Fruit fly (Drosophila melanogaster) whole organism, embryonic: Measurements from ENCODE around the gene wdb.

Experiments used
- CG11085 ChIP-seq: fragments of 200-800 bp; sonication (Bioruptor generic); IDR thresholded peaks from 2 replicates; pipeline ENCODE4 v1.3.6; 2022; ENCODE audit warnings: missing biosample characterization, missing genetic modification characterization
- CG11696 ChIP-seq: fragments of 200-800 bp; sonication (Bioruptor generic); IDR thresholded peaks from 2 replicates; pipeline ENCODE4 v1.3.6; 2022; ENCODE audit warnings: missing biosample characterization, missing genetic modification characterization
- CG12219 ChIP-seq: fragments of 200-800 bp; sonication (Bioruptor generic); optimal IDR thresholded peaks from 3 replicates; lab custom pipeline; 2018; ENCODE audit warnings: missing biosample characterization, mild to moderate bottlenecking, missing genetic modification characterization
- CG14441 ChIP-seq: fragments of 200-800 bp; sonication (Bioruptor generic); IDR thresholded peaks from 2 replicates; pipeline ENCODE4 v1.3.6; 2022; ENCODE audit warnings: missing biosample characterization, missing genetic modification characterization
- CG14667 ChIP-seq: fragments of 200-800 bp; sonication (Bioruptor generic); IDR thresholded peaks from 2 replicates; pipeline ENCODE4 v1.3.6; 2022; ENCODE audit warnings: missing biosample characterization, missing genetic modification characterization
- CG15011 ChIP-seq: fragments of 200-800 bp; sonication (Bioruptor generic); optimal IDR thresholded peaks from 3 replicates; lab custom pipeline; 2018; ENCODE audit warnings: missing biosample characterization, mild to moderate bottlenecking, missing genetic modification characterization
- CG15073 ChIP-seq: fragments of 200-800 bp; sonication (Bioruptor generic); optimal IDR thresholded peaks from 2 replicates; lab custom pipeline; 2016; ENCODE audit warnings: missing biosample characterization, missing genetic modification characterization
- CG17361 ChIP-seq: fragments of 200-800 bp; sonication (Bioruptor generic); IDR thresholded peaks from 3 replicates; pipeline ENCODE4 v1.3.6; 2022; ENCODE audit warnings: missing biosample characterization, missing genetic modification characterization
- CG17568 ChIP-seq: fragments of 200-800 bp; sonication (Bioruptor generic); optimal IDR thresholded peaks from 2 replicates; lab custom pipeline; 2018; ENCODE audit warnings: missing biosample characterization, mild to moderate bottlenecking, missing genetic modification characterization, moderate library complexity
- CG18262 ChIP-seq: fragments of 200-800 bp; optimal IDR thresholded peaks from 3 replicates; lab custom pipeline; 2019; ENCODE audit warnings: missing biosample characterization, mild to moderate bottlenecking, missing genetic modification characterization, moderate library complexity
- CG2120 ChIP-seq: fragments of 200-800 bp; sonication (Bioruptor generic); optimal IDR thresholded peaks from 3 replicates; lab custom pipeline; 2016; ENCODE audit warnings: missing biosample characterization, missing genetic modification characterization
- CG2202 ChIP-seq: fragments of 200-800 bp; sonication (Bioruptor generic); optimal IDR thresholded peaks from 2 replicates; lab custom pipeline; 2018; ENCODE audit warnings: missing biosample characterization, mild to moderate bottlenecking, missing genetic modification characterization
- CG4707 ChIP-seq: fragments of 200-800 bp; sonication (Bioruptor generic); optimal IDR thresholded peaks from 2 replicates; lab custom pipeline; 2018; ENCODE audit warnings: missing biosample characterization, mild to moderate bottlenecking, missing genetic modification characterization, moderate library complexity
- CG6254 ChIP-seq: fragments of 200-800 bp; sonication (Bioruptor generic); optimal IDR thresholded peaks from 3 replicates; lab custom pipeline; 2017; ENCODE audit warnings: mild to moderate bottlenecking, missing biosample characterization, missing genetic modification reagents, missing genetic modification characterization
- CG7271 ChIP-seq: fragments of 200-800 bp; sonication (Bioruptor generic); optimal IDR thresholded peaks from 2 replicates; lab custom pipeline; 2018; ENCODE audit warnings: missing biosample characterization, mild to moderate bottlenecking, missing genetic modification characterization, moderate library complexity
- CG8924 ChIP-seq: fragments of 200-800 bp; optimal IDR thresholded peaks from 3 replicates; lab custom pipeline; 2019; ENCODE audit warnings: missing biosample characterization, mild to moderate bottlenecking, missing genetic modification characterization, moderate library complexity
- CG9437 ChIP-seq: fragments of 200-800 bp; sonication (Bioruptor generic); optimal IDR thresholded peaks from 2 replicates; lab custom pipeline; 2018; ENCODE audit warnings: missing biosample characterization, mild to moderate bottlenecking, missing genetic modification characterization
- CTCF ChIP-seq: fragments of 200-800 bp; sonication (Bioruptor generic); optimal IDR thresholded peaks from 2 replicates; lab custom pipeline; 2017; ENCODE audit warnings: missing biosample characterization, mild to moderate bottlenecking, missing genetic modification characterization, moderate library complexity
- D19B ChIP-seq: fragments of 200-800 bp; sonication (Bioruptor generic); optimal IDR thresholded peaks from 2 replicates; lab custom pipeline; 2017; ENCODE audit warnings: missing biosample characterization, mild to moderate bottlenecking, missing genetic modification characterization
- Dll ChIP-seq: fragments of 200-800 bp; sonication (Bioruptor generic); IDR thresholded peaks from 4 replicates; pipeline ENCODE4 v1.3.6; 2022; ENCODE audit warnings: missing biosample characterization, missing genetic modification characterization; ENCODE audit not compliant: partially characterized antibody
- Ets97D ChIP-seq: fragments of 200-800 bp; sonication (Bioruptor generic); optimal IDR thresholded peaks from 3 replicates; lab custom pipeline; 2016; ENCODE audit warnings: missing biosample characterization, missing genetic modification characterization
- Fer2 ChIP-seq: fragments of 200-800 bp; sonication (Bioruptor generic); optimal IDR thresholded peaks from 2 replicates; lab custom pipeline; 2018; ENCODE audit warnings: missing biosample characterization, mild to moderate bottlenecking, missing genetic modification characterization, moderate library complexity
- HLH54F ChIP-seq: fragments of 200-800 bp; sonication (Bioruptor generic); optimal IDR thresholded peaks from 3 replicates; lab custom pipeline; 2016; ENCODE audit warnings: missing biosample characterization, missing genetic modification characterization
- Hsf ChIP-seq: fragments of 200-800 bp; sonication (Bioruptor generic); optimal IDR thresholded peaks from 3 replicates; lab custom pipeline; 2016; ENCODE audit warnings: missing biosample characterization, missing genetic modification characterization
- Mad ChIP-seq: fragments of 200-800 bp; sonication (Bioruptor generic); optimal IDR thresholded peaks from 2 replicates; lab custom pipeline; 2016; ENCODE audit warnings: missing biosample characterization, missing genetic modification characterization
- Nf-YA ChIP-seq: fragments of 200-800 bp; sonication (Bioruptor generic); IDR thresholded peaks from 2 replicates; pipeline ENCODE4 v1.3.6; 2022; ENCODE audit warnings: missing biosample characterization, missing genetic modification characterization
- Sin3A ChIP-seq: fragments of >200 bp; optimal IDR thresholded peaks from 2 replicates; lab custom pipeline; 2018
- Trl ChIP-seq, 3 experiments: fragments of >200 bp in 2 of 3; fragments of 200-800 bp in 1 of 3; sonication (Bioruptor generic) in 1 of 3; optimal IDR thresholded peaks; 2 replicates in 1 of 3; 3 replicates in 2 of 3; lab custom pipeline; 2016 to 2017; ENCODE audit warnings: missing biosample characterization in 1 of 3, missing genetic modification characterization in 1 of 3
- amos ChIP-seq: fragments of 200-800 bp; sonication (Bioruptor generic); IDR thresholded peaks from 2 replicates; pipeline ENCODE4 v1.3.6; 2022; ENCODE audit warnings: missing biosample characterization, missing genetic modification characterization; ENCODE audit not compliant: partially characterized antibody
- ase ChIP-seq: fragments of 200-800 bp; sonication (Bioruptor generic); IDR thresholded peaks from 3 replicates; pipeline ENCODE4 v1.3.6; 2022; ENCODE audit warnings: missing biosample characterization, missing genetic modification characterization
- bsh ChIP-seq, 2 experiments: fragments of 200-800 bp; sonication (Bioruptor generic); optimal IDR thresholded peaks; 2 replicates each; lab custom pipeline; 2017 to 2018; ENCODE audit warnings: mild to moderate bottlenecking in 2 of 2, missing biosample characterization in 2 of 2, missing genetic modification characterization in 2 of 2, moderate library complexity in 1 of 2
- cg ChIP-seq: fragments of 200-800 bp; sonication (Bioruptor generic); optimal IDR thresholded peaks from 3 replicates; lab custom pipeline; 2019; ENCODE audit warnings: missing biosample characterization, mild to moderate bottlenecking, missing genetic modification characterization, moderate library complexity
- chinmo ChIP-seq: fragments of 200-800 bp; sonication (Bioruptor generic); IDR thresholded peaks from 4 replicates; pipeline ENCODE4 v1.3.6; 2022; ENCODE audit warnings: missing biosample characterization, missing genetic modification characterization; ENCODE audit not compliant: partially characterized antibody
- ci ChIP-seq: fragments of 200-800 bp; sonication (Bioruptor generic); IDR thresholded peaks from 3 replicates; pipeline ENCODE4 v1.3.6; 2022; ENCODE audit warnings: missing biosample characterization, missing genetic modification characterization
- croc ChIP-seq: fragments of 200-800 bp; sonication (Bioruptor generic); conservative IDR thresholded peaks from 3 replicates; pipeline ENCODE4 v1.3.6; 2022; ENCODE audit warnings: missing biosample characterization, missing genetic modification characterization
- eyg ChIP-seq: fragments of 200-800 bp; sonication (Bioruptor generic); optimal IDR thresholded peaks from 3 replicates; lab custom pipeline; 2016; ENCODE audit warnings: missing biosample characterization, missing genetic modification characterization
- gcm2 ChIP-seq: fragments of 200-800 bp; sonication (Bioruptor generic); optimal IDR thresholded peaks from 2 replicates; lab custom pipeline; 2016; ENCODE audit warnings: missing biosample characterization, missing genetic modification characterization
- grn ChIP-seq: fragments of 200-800 bp; sonication (Bioruptor generic); optimal IDR thresholded peaks from 3 replicates; lab custom pipeline; 2017; ENCODE audit warnings: missing biosample characterization, missing genetic modification characterization
- gsb-n ChIP-seq: fragments of 200-800 bp; sonication (Bioruptor generic); optimal IDR thresholded peaks from 3 replicates; lab custom pipeline; 2018; ENCODE audit warnings: missing biosample characterization, mild to moderate bottlenecking, missing genetic modification characterization
- hkb ChIP-seq, 2 experiments: fragments of 200-800 bp in 1 of 2; fragments of >200 bp in 1 of 2; sonication (Bioruptor generic) in 1 of 2; IDR thresholded peaks in 1 of 2; optimal IDR thresholded peaks in 1 of 2; 2 replicates each; pipeline versions ENCODE4 v1.3.6 to Lab custom; 2017 to 2022; ENCODE audit warnings: missing biosample characterization in 1 of 2, missing genetic modification characterization in 1 of 2
- lab ChIP-seq: fragments of 200-800 bp; sonication (Bioruptor generic); optimal IDR thresholded peaks from 3 replicates; lab custom pipeline; 2017; ENCODE audit warnings: missing biosample characterization, missing genetic modification characterization, mild to moderate bottlenecking, moderate library complexity, missing genetic modification reagents
- lmd ChIP-seq: fragments of 200-800 bp; sonication (Bioruptor generic); IDR thresholded peaks from 2 replicates; pipeline ENCODE4 v1.3.6; 2022; ENCODE audit warnings: missing biosample characterization, missing genetic modification characterization
- mam ChIP-seq: fragments of 200-800 bp; sonication (Bioruptor generic); optimal IDR thresholded peaks from 3 replicates; lab custom pipeline; 2016; ENCODE audit warnings: missing biosample characterization, missing genetic modification characterization
- nau ChIP-seq: fragments of 200-800 bp; sonication (Bioruptor generic); optimal IDR thresholded peaks from 3 replicates; lab custom pipeline; 2017; ENCODE audit warnings: missing biosample characterization, mild to moderate bottlenecking, missing genetic modification characterization, missing genetic modification reagents
- odd ChIP-seq: fragments of 200-800 bp; sonication (Bioruptor generic); optimal IDR thresholded peaks from 2 replicates; lab custom pipeline; 2017; ENCODE audit warnings: missing biosample characterization, mild to moderate bottlenecking, missing genetic modification characterization
- stc ChIP-seq: fragments of 200-800 bp; sonication (Bioruptor generic); IDR thresholded peaks from 2 replicates; pipeline ENCODE4 v1.3.6; 2022; ENCODE audit warnings: missing biosample characterization, missing genetic modification characterization
- tup ChIP-seq: fragments of 200-800 bp; sonication (Bioruptor generic); optimal IDR thresholded peaks from 2 replicates; lab custom pipeline; 2016; ENCODE audit warnings: missing biosample characterization, mild to moderate bottlenecking, missing genetic modification characterization, moderate library complexity
- vnd ChIP-seq: fragments of 200-800 bp; sonication (Bioruptor generic); IDR thresholded peaks from 3 replicates; pipeline ENCODE4 v1.3.6; 2022; ENCODE audit warnings: missing biosample characterization, missing genetic modification characterization; ENCODE audit not compliant: partially characterized antibody
- zfh1 ChIP-seq: fragments of 200-800 bp; sonication (Bioruptor generic); IDR thresholded peaks from 3 replicates; pipeline ENCODE4 v1.3.6; 2022; ENCODE audit warnings: missing biosample characterization, missing genetic modification characterization
- zfh2 ChIP-seq: fragments of 200-800 bp; sonication (Bioruptor generic); optimal IDR thresholded peaks from 2 replicates; lab custom pipeline; 2016; ENCODE audit warnings: missing biosample characterization, missing genetic modification characterization

Gene wdb

DNA sequence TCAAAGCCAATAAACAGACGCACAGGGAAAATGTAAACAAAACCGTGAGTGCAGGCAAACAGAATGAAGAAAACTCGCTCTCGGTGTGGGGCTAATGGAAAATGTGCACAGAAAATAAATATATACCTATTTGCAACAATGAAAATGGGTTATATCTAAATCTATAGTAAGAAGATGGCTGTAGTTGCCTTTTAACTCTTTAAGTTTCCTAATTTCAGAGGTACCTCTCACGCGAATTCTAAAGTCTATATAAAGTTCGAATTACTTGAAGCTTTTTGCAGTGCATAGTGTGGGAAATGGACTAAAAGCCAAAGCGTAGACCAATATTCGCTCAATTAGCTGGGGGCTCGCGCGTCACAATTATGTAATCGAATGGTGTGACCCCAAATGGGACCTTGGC is 27.1 kb downstream of the wdb start (continued):
- TF ChIP-seq CG8924 (tag; lab: Kevin White, UChicago): peak; percentile 83
- peak; percentile 82 for TF ChIP-seq stc (GFP tag; lab: Robert Waterston, UW)
- TF ChIP-seq CG2202 (tag; lab: Kevin White, UChicago): peak; percentile 62
- peak; percentile 84 for TF ChIP-seq lmd (GFP tag; lab: Robert Waterston, UW)
- TF ChIP-seq CG18262 (tag; lab: Kevin White, UChicago): peak; percentile 89
- TF ChIP-seq nau (GFP tag; lab: Kevin White, UChicago): peak; percentile 79
- peak; percentile 85 for TF ChIP-seq lab
- no peak for TF ChIP-seq CG15073 (GFP tag; lab: Kevin White, UChicago)
- peak; percentile 51 for TF ChIP-seq eyg (GFP tag; lab: Kevin White, UChicago)
- TF ChIP-seq gsb-n (tag; lab: Kevin White, UChicago): peak; percentile 79
- TF ChIP-seq HLH54F: peak; percentile 55
- peak; percentile 61 for TF ChIP-seq CG9437
- TF ChIP-seq cg (GFP tag; lab: Kevin White, UChicago): no peak
- peak; percentile 43 for TF ChIP-seq Mad (GFP tag; lab: Kevin White, UChicago)
- TF ChIP-seq ase (GFP tag; lab: Robert Waterston, UW): peak; percentile 73
- TF ChIP-seq grn (GFP tag; lab: Kevin White, UChicago): no peak
- TF ChIP-seq CTCF (GFP tag; lab: Kevin White, UChicago): peak; percentile 8
- peak; percentile 53 for TF ChIP-seq mam
- peak; percentile 68 for TF ChIP-seq CG2120
- TF ChIP-seq CG7271 (tag; lab: Kevin White, UChicago): peak; percentile 14
- peak; percentile 43 for TF ChIP-seq D19B (GFP tag; lab: Kevin White, UChicago)
- peak; percentile 37 for TF ChIP-seq Fer2 (tag; lab: Kevin White, UChicago)
- no peak for TF ChIP-seq amos (GFP tag; lab: Robert Waterston, UW)
- peak; percentile 1 for TF ChIP-seq Ets97D
- peak; percentile 48 for TF ChIP-seq gcm2 (GFP tag; lab: Kevin White, UChicago)
- TF ChIP-seq zfh1 (GFP tag; lab: Robert Waterston, UW): peak; percentile 83
- peak; percentile 59 for TF ChIP-seq tup (GFP tag; lab: Kevin White, UChicago)
- peak; percentile 69 to 90 for TF ChIP-seq bsh (GFP tag; optimal IDR thresholded peaks at IDR 0.05; lab: Kevin White, UChicago)
- no peak for TF ChIP-seq hkb (optimal IDR thresholded peaks at IDR 0.05; lab: Kevin White, UChicago)
- TF ChIP-seq hkb (GFP tag; IDR thresholded peaks at IDR 0.05; lab: Robert Waterston, UW): peak; percentile 78
- peak; percentile 76 for TF ChIP-seq CG14441 (GFP tag; lab: Robert Waterston, UW)
- TF ChIP-seq CG15011 (GFP tag; lab: Kevin White, UChicago): peak; percentile 55
- TF ChIP-seq chinmo (GFP tag; lab: Robert Waterston, UW): 0 out of 4 replicates have a peak, but pooled peaks have one; percentile 59
- TF ChIP-seq Nf-YA (GFP tag; lab: Robert Waterston, UW): peak; percentile 59; the same call in 1 of the 2 replicates
- TF ChIP-seq CG17568 (GFP tag; lab: Kevin White, UChicago): peak; percentile 71
- peak; percentile 43 for TF ChIP-seq CG11085 (GFP tag; lab: Robert Waterston, UW)
- TF ChIP-seq Dll: no peak
- TF ChIP-seq odd (GFP tag; lab: Kevin White, UChicago): peak; percentile 66
- 0 out of 2 replicates have a peak, but pooled peaks have one; percentile 40 for TF ChIP-seq CG11696 (GFP tag; lab: Robert Waterston, UW)
- TF ChIP-seq Hsf (GFP tag; lab: Kevin White, UChicago): peak; percentile 79
- TF ChIP-seq Sin3A: no peak
- peak; percentile 81 for TF ChIP-seq CG17361
- TF ChIP-seq croc (GFP tag; lab: Robert Waterston, UW): peak; percentile 74
- TF ChIP-seq CG14667 (GFP tag; lab: Robert Waterston, UW): peak; percentile 73
- TF ChIP-seq CG12219 (GFP tag; lab: Kevin White, UChicago): peak; percentile 80
- TF ChIP-seq CG4707: peak; percentile 71
- TF ChIP-seq CG6254 (GFP tag; lab: Kevin White, UChicago): peak; percentile 78
- TF ChIP-seq zfh2 (GFP tag; lab: Kevin White, UChicago): no peak
- no peak for TF ChIP-seq Trl (optimal IDR thresholded peaks at IDR 0.05; lab: Kevin White, UChicago)
- TF ChIP-seq Trl (GFP tag; optimal IDR thresholded peaks at IDR 0.05; lab: Kevin White, UChicago): peak; percentile 66
- peak; percentile 91 for TF ChIP-seq ci (GFP tag; lab: Robert Waterston, UW)
- TF ChIP-seq vnd: no peak
